Fruit fly (Drosophila melanogaster) whole organism, embryonic: Measurements from ENCODE around the gene Atat.

Experiments used
- ATbp ChIP-seq: fragments of 200-800 bp; sonication (Bioruptor generic); optimal IDR thresholded peaks from 2 replicates; lab custom pipeline; 2017; ENCODE audit warnings: missing biosample characterization, mild to moderate bottlenecking, missing genetic modification characterization, missing genetic modification reagents
- Aef1 ChIP-seq: fragments of 200-800 bp; sonication (Bioruptor generic); IDR thresholded peaks from 3 replicates; pipeline ENCODE4 v1.3.6; 2022; ENCODE audit warnings: missing biosample characterization, missing genetic modification characterization
- CG1233 ChIP-seq: fragments of 200-800 bp; sonication (Bioruptor generic); optimal IDR thresholded peaks from 4 replicates; lab custom pipeline; 2018; ENCODE audit warnings: missing biosample characterization, mild to moderate bottlenecking, missing genetic modification characterization
- CG12659 ChIP-seq: fragments of 200-800 bp; sonication (Bioruptor generic); optimal IDR thresholded peaks from 3 replicates; lab custom pipeline; 2017; ENCODE audit warnings: mild to moderate bottlenecking, missing biosample characterization, missing genetic modification reagents, missing genetic modification characterization
- CG14667 ChIP-seq: fragments of 200-800 bp; sonication (Bioruptor generic); IDR thresholded peaks from 2 replicates; pipeline ENCODE4 v1.3.6; 2022; ENCODE audit warnings: missing biosample characterization, missing genetic modification characterization
- CG15479 ChIP-seq: fragments of 200-800 bp; sonication (Bioruptor generic); optimal IDR thresholded peaks from 3 replicates; lab custom pipeline; 2019; ENCODE audit warnings: missing biosample characterization, mild to moderate bottlenecking, missing genetic modification characterization, moderate library complexity
- CG1602 ChIP-seq: fragments of 200-800 bp; sonication (Bioruptor generic); optimal IDR thresholded peaks from 3 replicates; lab custom pipeline; 2016; ENCODE audit warnings: missing biosample characterization, missing genetic modification characterization
- CG2678 ChIP-seq: fragments of 200-800 bp; sonication (Bioruptor generic); optimal IDR thresholded peaks from 3 replicates; lab custom pipeline; 2019; ENCODE audit warnings: missing biosample characterization, mild to moderate bottlenecking, missing genetic modification characterization, moderate library complexity
- CG31388 ChIP-seq: fragments of 200-800 bp; sonication (Bioruptor generic); optimal IDR thresholded peaks from 2 replicates; lab custom pipeline; 2016; ENCODE audit warnings: missing biosample characterization, missing genetic modification characterization
- CG4282 ChIP-seq: fragments of 200-800 bp; sonication (Bioruptor generic); optimal IDR thresholded peaks from 2 replicates; lab custom pipeline; 2016; ENCODE audit warnings: missing biosample characterization, missing genetic modification characterization
- CG4360 ChIP-seq: fragments of 200-800 bp; sonication (Bioruptor generic); IDR thresholded peaks from 2 replicates; pipeline ENCODE4 v1.3.6; 2022; ENCODE audit warnings: missing biosample characterization, missing genetic modification characterization
- CG4424 ChIP-seq: fragments of 200-800 bp; sonication (Bioruptor generic); optimal IDR thresholded peaks from 3 replicates; lab custom pipeline; 2016; ENCODE audit warnings: missing biosample characterization, missing genetic modification characterization
- CG7839 ChIP-seq: fragments of 200-800 bp; sonication (Bioruptor generic); optimal IDR thresholded peaks from 3 replicates; lab custom pipeline; 2018; ENCODE audit warnings: missing biosample characterization, mild to moderate bottlenecking, missing genetic modification characterization, moderate library complexity
- D ChIP-seq, 2 experiments: fragments of 200-800 bp in 1 of 2; fragments of >200 bp in 1 of 2; sonication (Bioruptor generic) in 1 of 2; optimal IDR thresholded peaks; 2 replicates in 1 of 2; 3 replicates in 1 of 2; lab custom pipeline; 2017; ENCODE audit warnings: mild to moderate bottlenecking in 1 of 2, missing biosample characterization in 1 of 2, missing genetic modification characterization in 1 of 2, missing genetic modification reagents in 1 of 2
- Drgx ChIP-seq: fragments of 200-800 bp; sonication (Bioruptor generic); IDR thresholded peaks from 2 replicates; pipeline ENCODE4 v1.3.6; 2022; ENCODE audit warnings: missing biosample characterization, missing genetic modification characterization
- Eip74EF ChIP-seq, 2 experiments: fragments of 200-800 bp in 1 of 2; fragments of >200 bp in 1 of 2; sonication (Bioruptor generic) in 1 of 2; optimal IDR thresholded peaks; 2 replicates each; lab custom pipeline; 2017 to 2019; ENCODE audit warnings: missing biosample characterization in 2 of 2, missing genetic modification characterization in 2 of 2, mild to moderate bottlenecking in 1 of 2, moderate library complexity in 1 of 2
- Elba2 ChIP-seq: fragments of 200-800 bp; sonication (Bioruptor generic); optimal IDR thresholded peaks from 3 replicates; lab custom pipeline; 2016; ENCODE audit warnings: missing biosample characterization, missing genetic modification characterization
- Ets65A ChIP-seq: fragments of 200-800 bp; sonication (Bioruptor generic); peaks from one replicate; lab custom pipeline; 2016; ENCODE audit warnings: missing biosample characterization, missing genetic modification characterization
- Hand ChIP-seq: fragments of 200-800 bp; sonication (Bioruptor generic); optimal IDR thresholded peaks from 2 replicates; lab custom pipeline; 2017; ENCODE audit warnings: mild to moderate bottlenecking, missing biosample characterization, missing genetic modification reagents, missing genetic modification characterization
- Hr51 ChIP-seq, 2 experiments: fragments of 200-800 bp; sonication (Bioruptor generic); optimal IDR thresholded peaks; 2 replicates in 1 of 2; 3 replicates in 1 of 2; lab custom pipeline; 2016 to 2018; ENCODE audit warnings: missing biosample characterization in 2 of 2, missing genetic modification characterization in 2 of 2, mild to moderate bottlenecking in 1 of 2, moderate library complexity in 1 of 2
- Med ChIP-seq: fragments of 200-800 bp; sonication (Bioruptor generic); peaks from one replicate; lab custom pipeline; 2016; ENCODE audit warnings: missing biosample characterization, missing genetic modification characterization, mild to moderate bottlenecking, inconsistent platforms, moderate library complexity
- Sox102F ChIP-seq: fragments of 200-800 bp; sonication (Bioruptor generic); optimal IDR thresholded peaks from 2 replicates; lab custom pipeline; 2018; ENCODE audit warnings: missing biosample characterization, mild to moderate bottlenecking, missing genetic modification characterization, moderate library complexity
- Xbp1 ChIP-seq: fragments of 200-800 bp; sonication (Bioruptor generic); optimal IDR thresholded peaks from 3 replicates; lab custom pipeline; 2016; ENCODE audit warnings: missing biosample characterization, mild to moderate bottlenecking, missing genetic modification characterization
- abd-A ChIP-seq: fragments of 200-800 bp; sonication (Bioruptor generic); optimal IDR thresholded peaks from 3 replicates; lab custom pipeline; 2019; ENCODE audit warnings: missing biosample characterization, mild to moderate bottlenecking, missing genetic modification characterization, moderate library complexity
- bcd ChIP-seq: fragments of 200-800 bp; sonication (Bioruptor generic); optimal IDR thresholded peaks from 2 replicates; lab custom pipeline; 2017; ENCODE audit warnings: missing biosample characterization, mild to moderate bottlenecking, missing genetic modification characterization
- bowl ChIP-seq: fragments of 200-800 bp; sonication (Bioruptor generic); IDR thresholded peaks from 2 replicates; pipeline ENCODE4 v1.3.6; 2022; ENCODE audit warnings: missing biosample characterization, missing genetic modification characterization
- bsh ChIP-seq, 2 experiments: fragments of 200-800 bp; sonication (Bioruptor generic); optimal IDR thresholded peaks; 2 replicates each; lab custom pipeline; 2017 to 2018; ENCODE audit warnings: mild to moderate bottlenecking in 2 of 2, missing biosample characterization in 2 of 2, missing genetic modification characterization in 2 of 2, moderate library complexity in 1 of 2
- cg ChIP-seq: fragments of 200-800 bp; sonication (Bioruptor generic); optimal IDR thresholded peaks from 3 replicates; lab custom pipeline; 2019; ENCODE audit warnings: missing biosample characterization, mild to moderate bottlenecking, missing genetic modification characterization, moderate library complexity
- fd102C ChIP-seq: fragments of 200-800 bp; sonication (Bioruptor generic); optimal IDR thresholded peaks from 2 replicates; lab custom pipeline; 2018; ENCODE audit warnings: missing biosample characterization, mild to moderate bottlenecking, missing genetic modification characterization, moderate library complexity
- fd64A ChIP-seq: fragments of 200-800 bp; sonication (Bioruptor generic); optimal IDR thresholded peaks from 3 replicates; lab custom pipeline; 2018; ENCODE audit warnings: missing biosample characterization, mild to moderate bottlenecking, missing genetic modification characterization
- hbn ChIP-seq: fragments of 200-800 bp; sonication (Bioruptor generic); IDR thresholded peaks from 2 replicates; pipeline ENCODE4 v1.3.6; 2022; ENCODE audit warnings: missing biosample characterization, missing genetic modification characterization; ENCODE audit not compliant: partially characterized antibody
- lab ChIP-seq: fragments of 200-800 bp; sonication (Bioruptor generic); optimal IDR thresholded peaks from 3 replicates; lab custom pipeline; 2017; ENCODE audit warnings: missing biosample characterization, missing genetic modification characterization, mild to moderate bottlenecking, moderate library complexity, missing genetic modification reagents
- mirr ChIP-seq: fragments of 200-800 bp; sonication (Bioruptor generic); optimal IDR thresholded peaks from 3 replicates; lab custom pipeline; 2018; ENCODE audit warnings: missing biosample characterization, mild to moderate bottlenecking, missing genetic modification characterization
- nom ChIP-seq: fragments of 200-800 bp; sonication (Bioruptor generic); optimal IDR thresholded peaks from 2 replicates; lab custom pipeline; 2017; ENCODE audit warnings: missing biosample characterization, missing genetic modification characterization, mild to moderate bottlenecking, moderate library complexity, missing genetic modification reagents
- org-1 ChIP-seq: fragments of 200-800 bp; sonication (Bioruptor generic); optimal IDR thresholded peaks from 2 replicates; lab custom pipeline; 2017; ENCODE audit warnings: missing biosample characterization, missing genetic modification characterization
- salm ChIP-seq: fragments of 200-800 bp; sonication (Bioruptor generic); optimal IDR thresholded peaks from 2 replicates; lab custom pipeline; 2018; ENCODE audit warnings: missing biosample characterization, mild to moderate bottlenecking, missing genetic modification characterization
- sens ChIP-seq: fragments of 200-800 bp; sonication (Bioruptor generic); peaks from one replicate; lab custom pipeline; 2016; ENCODE audit warnings: missing biosample characterization, missing genetic modification characterization
- slou ChIP-seq: fragments of 200-800 bp; sonication (Bioruptor generic); optimal IDR thresholded peaks from 3 replicates; lab custom pipeline; 2016; ENCODE audit warnings: missing biosample characterization, missing genetic modification characterization
- sqz ChIP-seq: fragments of 200-800 bp; sonication (Bioruptor generic); optimal IDR thresholded peaks from 3 replicates; lab custom pipeline; 2018; ENCODE audit warnings: missing biosample characterization, mild to moderate bottlenecking, missing genetic modification characterization
- tin ChIP-seq: fragments of 200-800 bp; sonication (Bioruptor generic); optimal IDR thresholded peaks from 3 replicates; lab custom pipeline; 2016; ENCODE audit warnings: missing biosample characterization, missing genetic modification characterization
- tll ChIP-seq, 2 experiments: fragments of 200-800 bp in 1 of 2; fragments of >200 bp in 1 of 2; sonication (Bioruptor generic) in 1 of 2; optimal IDR thresholded peaks; 2 replicates each; lab custom pipeline; 2017 to 2019; ENCODE audit warnings: missing biosample characterization in 2 of 2, missing genetic modification characterization in 2 of 2, mild to moderate bottlenecking in 1 of 2, moderate library complexity in 1 of 2
- trh ChIP-seq: fragments of 200-800 bp; sonication (Bioruptor generic); optimal IDR thresholded peaks from 2 replicates; lab custom pipeline; 2016; ENCODE audit warnings: missing biosample characterization, missing genetic modification characterization
- zen ChIP-seq: fragments of 200-800 bp; sonication (Bioruptor generic); optimal IDR thresholded peaks from 3 replicates; lab custom pipeline; 2018; ENCODE audit warnings: missing biosample characterization, mild to moderate bottlenecking, missing genetic modification characterization, moderate library complexity
- zfh2 ChIP-seq: fragments of 200-800 bp; sonication (Bioruptor generic); optimal IDR thresholded peaks from 2 replicates; lab custom pipeline; 2016; ENCODE audit warnings: missing biosample characterization, missing genetic modification characterization

Atat gene

dm6 chr3L:9468261-9468890 lies 41.8 kb upstream of the Atat start (continued):
- TF ChIP-seq CG14667 (GFP tag; lab: Robert Waterston, UW) (no peak), salm (tag; lab: Kevin White, UChicago) (no peak), Xbp1 (peak; percentile 26), CG12659 (GFP tag; lab: Kevin White, UChicago) (peak; percentile 17), CG7839 (tag; lab: Kevin White, UChicago) (peak; percentile 62)

- TF ChIP-seq sqz (GFP tag; lab: Kevin White, UChicago) (peak; percentile 13), CG4360 (GFP tag; lab: Robert Waterston, UW) (peak; percentile 88), zfh2 (GFP tag; lab: Kevin White, UChicago) (no peak), cg (GFP tag; lab: Kevin White, UChicago) (peak; percentile 52), Med (GFP tag; lab: Kevin White, UChicago) (peak; percentile 70), D (optimal IDR thresholded peaks at IDR 0.05; lab: Kevin White, UChicago) (peak; percentile 26), D (GFP tag; optimal IDR thresholded peaks at IDR 0.05; lab: Kevin White, UChicago) (no peak), Drgx (GFP tag; lab: Robert Waterston, UW) (peak; percentile 68), Elba2 (GFP tag; lab: Kevin White, UChicago) (peak; percentile 73), tll (GFP tag; optimal IDR thresholded peaks at IDR 0.05; lab: Kevin White, UChicago) (peak in 1 of 2 experiments; percentile 95), mirr (GFP tag; lab: Kevin White, UChicago) (peak; percentile 46), Aef1 (GFP tag; lab: Robert Waterston, UW) (no peak), hbn (GFP tag; lab: Robert Waterston, UW) (no peak), abd-A (tag; lab: Kevin White, UChicago) (peak; percentile 53), fd64A (GFP tag; lab: Kevin White, UChicago) (peak; percentile 7), fd102C (GFP tag; lab: Kevin White, UChicago) (peak; percentile 62), Hr51 (GFP tag; optimal IDR thresholded peaks at IDR 0.05; lab: Kevin White, UChicago) (peak in 1 of 2 experiments; percentile 43), tin (GFP tag; lab: Kevin White, UChicago) (no peak), CG4424 (no peak), zen (peak; percentile 38), org-1 (GFP tag; lab: Kevin White, UChicago) (no peak), CG4282 (no peak), nom (peak; percentile 87), ATbp (GFP tag; lab: Kevin White, UChicago) (peak; percentile 2), bsh (GFP tag; optimal IDR thresholded peaks at IDR 0.05; lab: Kevin White, UChicago) (peak in 1 of 2 experiments; percentile 59), CG15479 (GFP tag; lab: Kevin White, UChicago) (peak; percentile 36)
Observed at dm6 chr3L:9467763-9468206, 41.2 kb upstream of the Atat start.

- TF ChIP-seq slou (GFP tag; lab: Kevin White, UChicago) (no peak), Ets65A (GFP tag; lab: Kevin White, UChicago) (peak; percentile 68)
Observed at dm6 chr3L:9467267-9467666, 40.7 kb upstream of the Atat start.

dm6 chr3L:9466595-9466994 lies 40.0 kb upstream of the Atat start:
- TF ChIP-seq Eip74EF (GFP tag; optimal IDR thresholded peaks at IDR 0.05; lab: Kevin White, UChicago) (peak in 1 of 2 experiments; percentile 14), trh (GFP tag; lab: Kevin White, UChicago) (no peak), Hand (GFP tag; lab: Kevin White, UChicago) (peak; percentile 54), bowl (GFP tag; lab: Robert Waterston, UW) (no peak), CG31388 (GFP tag; lab: Kevin White, UChicago) (no peak), bcd (GFP tag; lab: Kevin White, UChicago) (peak; percentile 3), Hr51 (GFP tag; optimal IDR thresholded peaks at IDR 0.05; lab: Kevin White, UChicago) (peak in 1 of 2 experiments; percentile 43), CG1233 (peak; percentile 31), CG1602 (peak; percentile 4), Sox102F (GFP tag; lab: Kevin White, UChicago) (peak; percentile 38), Med (GFP tag; lab: Kevin White, UChicago) (peak; percentile 55), sens (GFP tag; lab: Kevin White, UChicago) (peak; percentile 73), lab (GFP tag; lab: Kevin White, UChicago) (peak; percentile 52), CG2678 (peak; percentile 75)
